Worm (Caenorhabditis elegans) whole organism, late embryonic: ENCODE measurements around the gene F54D5.3.

ENCODE experiments used
- C38D4.7 ChIP-seq: fragments of 200-800 bp; sonication (Bioruptor generic); optimal IDR thresholded peaks from 2 replicates; lab custom pipeline; 2018; ENCODE audit warnings: mild to moderate bottlenecking, missing genetic modification characterization, moderate library complexity, missing compliant biosample characterization
- K02D7.2 ChIP-seq: sonication (generic microtip); optimal IDR thresholded peaks from 2 replicates; lab custom pipeline; 2017; ENCODE audit warnings: mild to moderate bottlenecking, missing genetic modification characterization, missing compliant biosample characterization
- K09A11.1 ChIP-seq: sonication (generic microtip); optimal IDR thresholded peaks from 2 replicates; lab custom pipeline; 2017; ENCODE audit warnings: antibody characterized with exemption, mild to moderate bottlenecking, missing genetic modification characterization, missing compliant biosample characterization; ENCODE audit not compliant: insufficient read depth
- T23F11.4 ChIP-seq: fragments of 200-800 bp; sonication (Bioruptor generic); optimal IDR thresholded peaks from 2 replicates; lab custom pipeline; 2018; ENCODE audit warnings: mild to moderate bottlenecking, missing genetic modification characterization, missing compliant biosample characterization
- ahr-1 ChIP-seq: sonication (generic microtip); optimal IDR thresholded peaks from 2 replicates; lab custom pipeline; 2016; ENCODE audit warnings: missing genetic modification characterization, missing compliant biosample characterization
- ama-1 ChIP-seq: fragments of 150-350 bp; optimal IDR thresholded peaks from 2 replicates; lab custom pipeline; 2014
- ceh-14 ChIP-seq: sonication (generic microtip); optimal IDR thresholded peaks from 2 replicates; lab custom pipeline; 2016; ENCODE audit warnings: missing genotype, missing genetic modification characterization, missing compliant biosample characterization
- ceh-19 ChIP-seq: fragments of 200-800 bp; sonication (Bioruptor generic); optimal IDR thresholded peaks from 2 replicates; lab custom pipeline; 2018; ENCODE audit warnings: mild to moderate bottlenecking, missing genetic modification characterization, missing compliant biosample characterization
- ceh-2 ChIP-seq: sonication (generic microtip); optimal IDR thresholded peaks from 2 replicates; lab custom pipeline; 2016; ENCODE audit warnings: missing genotype, missing genetic modification characterization, missing compliant biosample characterization
- ceh-22 ChIP-seq: sonication (generic microtip); optimal IDR thresholded peaks from 2 replicates; lab custom pipeline; 2017; ENCODE audit warnings: missing biosample characterization, missing genetic modification characterization
- ceh-30 ChIP-seq: fragments of 150-350 bp; optimal IDR thresholded peaks from 2 replicates; lab custom pipeline; 2014; ENCODE audit warnings: missing biosample characterization, missing genetic modification characterization
- ceh-31 ChIP-seq: sonication (generic microtip); optimal IDR thresholded peaks from 2 replicates; lab custom pipeline; 2016; ENCODE audit warnings: missing genetic modification characterization, missing compliant biosample characterization
- ceh-34 ChIP-seq: sonication (generic microtip); optimal IDR thresholded peaks from 2 replicates; lab custom pipeline; 2016; ENCODE audit warnings: mild to moderate bottlenecking, missing genetic modification characterization, missing compliant biosample characterization
- ceh-45 ChIP-seq: fragments of 200-800 bp; sonication (Bioruptor generic); IDR thresholded peaks from 2 replicates; pipeline ENCODE4 v1.3.6; 2022; ENCODE audit warnings: missing genetic modification reagents, missing genetic modification characterization, missing compliant biosample characterization
- ceh-48 ChIP-seq: sonication (generic microtip); optimal IDR thresholded peaks from 2 replicates; lab custom pipeline; 2016; ENCODE audit warnings: missing genetic modification characterization, inconsistent platforms, missing compliant biosample characterization
- ceh-6 ChIP-seq: fragments of 200-800 bp; sonication (Bioruptor generic); optimal IDR thresholded peaks from 2 replicates; lab custom pipeline; 2018; ENCODE audit warnings: mild to moderate bottlenecking, missing genetic modification characterization, missing compliant biosample characterization
- dmd-4 ChIP-seq: sonication (generic microtip); optimal IDR thresholded peaks from 2 replicates; lab custom pipeline; 2016; ENCODE audit warnings: borderline replicate concordance, missing genetic modification characterization, missing compliant biosample characterization
- dve-1 ChIP-seq: sonication (generic microtip); optimal IDR thresholded peaks from 2 replicates; lab custom pipeline; 2017; ENCODE audit warnings: antibody characterized with exemption, mild to moderate bottlenecking, missing genetic modification characterization, missing compliant biosample characterization
- elt-2 ChIP-seq: sonication (generic microtip); optimal IDR thresholded peaks from 2 replicates; lab custom pipeline; 2016; ENCODE audit warnings: missing genetic modification reagents, missing genetic modification characterization, missing compliant biosample characterization
- elt-4 ChIP-seq: sonication (generic microtip); optimal IDR thresholded peaks from 2 replicates; lab custom pipeline; 2016; ENCODE audit warnings: missing genetic modification characterization, missing compliant biosample characterization
- ets-4 ChIP-seq: sonication (generic microtip); optimal IDR thresholded peaks from 2 replicates; lab custom pipeline; 2016; ENCODE audit warnings: missing genetic modification characterization, missing compliant biosample characterization
- eyg-1 ChIP-seq: sonication (generic microtip); optimal IDR thresholded peaks from 2 replicates; lab custom pipeline; 2016; ENCODE audit warnings: missing genotype, missing genetic modification characterization, missing compliant biosample characterization
- fax-1 ChIP-seq: sonication (generic microtip); optimal IDR thresholded peaks from 2 replicates; lab custom pipeline; 2016; ENCODE audit warnings: missing genotype, missing genetic modification characterization, missing compliant biosample characterization
- fkh-10 ChIP-seq: fragments of 150-350 bp; optimal IDR thresholded peaks from 2 replicates; lab custom pipeline; 2014; ENCODE audit warnings: missing biosample characterization, missing genetic modification reagents, missing genetic modification characterization
- gmeb-2 ChIP-seq: sonication (generic microtip); optimal IDR thresholded peaks from 2 replicates; lab custom pipeline; 2016; ENCODE audit warnings: missing genetic modification characterization, inconsistent platforms, missing compliant biosample characterization
- hlh-15 ChIP-seq: sonication (generic microtip); optimal IDR thresholded peaks from 2 replicates; lab custom pipeline; 2016; ENCODE audit warnings: missing genetic modification characterization, missing compliant biosample characterization
- hlh-30 ChIP-seq: sonication (generic microtip); optimal IDR thresholded peaks from 2 replicates; lab custom pipeline; 2017; ENCODE audit warnings: antibody characterized with exemption, missing genetic modification characterization, missing compliant biosample characterization; ENCODE audit not compliant: insufficient read depth
- hlh-6 ChIP-seq: sonication (generic microtip); optimal IDR thresholded peaks from 2 replicates; lab custom pipeline; 2016; ENCODE audit warnings: missing genotype, missing genetic modification characterization, missing compliant biosample characterization
- hlh-8 ChIP-seq: sonication (generic microtip); optimal IDR thresholded peaks from 2 replicates; lab custom pipeline; 2016; ENCODE audit warnings: missing genotype, missing genetic modification characterization, missing compliant biosample characterization
- lim-6 ChIP-seq: sonication (generic microtip); optimal IDR thresholded peaks from 2 replicates; lab custom pipeline; 2016; ENCODE audit warnings: missing genetic modification characterization, missing compliant biosample characterization
- lin-11 ChIP-seq: fragments of 200-800 bp; sonication (Bioruptor generic); optimal IDR thresholded peaks from 2 replicates; lab custom pipeline; 2018; ENCODE audit warnings: mild to moderate bottlenecking, missing genetic modification characterization, missing compliant biosample characterization
- madf-2 ChIP-seq: sonication (generic microtip); optimal IDR thresholded peaks from 2 replicates; lab custom pipeline; 2017; ENCODE audit warnings: missing genetic modification characterization, missing compliant biosample characterization
- mec-3 ChIP-seq: sonication (generic microtip); optimal IDR thresholded peaks from 2 replicates; lab custom pipeline; 2016; ENCODE audit warnings: borderline replicate concordance, missing genetic modification characterization, missing compliant biosample characterization
- nhr-11 ChIP-seq: fragments of 150-350 bp; optimal IDR thresholded peaks from 2 replicates; lab custom pipeline; 2014; ENCODE audit warnings: missing biosample characterization, missing genetic modification characterization
- npax-4 ChIP-seq: sonication (generic microtip); optimal IDR thresholded peaks from 2 replicates; lab custom pipeline; 2016; ENCODE audit warnings: missing genetic modification characterization, missing compliant biosample characterization
- odd-2 ChIP-seq: sonication (generic microtip); optimal IDR thresholded peaks from 2 replicates; lab custom pipeline; 2017; ENCODE audit warnings: antibody characterized with exemption, mild to moderate bottlenecking, missing genetic modification characterization, missing compliant biosample characterization
- pag-3 ChIP-seq: sonication (generic microtip); optimal IDR thresholded peaks from 2 replicates; lab custom pipeline; 2016; ENCODE audit warnings: missing compliant biosample characterization, missing genetic modification characterization, borderline replicate concordance
- pat-9 ChIP-seq: fragments of 200-800 bp; sonication (Bioruptor generic); optimal IDR thresholded peaks from 2 replicates; lab custom pipeline; 2018; ENCODE audit warnings: mild to moderate bottlenecking, missing genetic modification characterization, moderate library complexity, missing compliant biosample characterization
- pax-1 ChIP-seq: fragments of 150-350 bp; optimal IDR thresholded peaks from 2 replicates; lab custom pipeline; 2014; ENCODE audit warnings: missing biosample characterization, missing genetic modification characterization
- pha-2 ChIP-seq: sonication (generic microtip); optimal IDR thresholded peaks from 2 replicates; lab custom pipeline; 2017; ENCODE audit warnings: mild to moderate bottlenecking, missing genetic modification characterization, missing compliant biosample characterization
- pha-4 ChIP-seq: fragments of 150-350 bp; optimal IDR thresholded peaks from 2 replicates; lab custom pipeline; 2018; ENCODE audit warnings: missing biosample characterization, missing genetic modification reagents, missing genetic modification characterization
- pqm-1 ChIP-seq: sonication (generic microtip); optimal IDR thresholded peaks from 2 replicates; lab custom pipeline; 2016; ENCODE audit warnings: missing genetic modification characterization, missing compliant biosample characterization
- pros-1 ChIP-seq: fragments of 150-350 bp; optimal IDR thresholded peaks from 2 replicates; lab custom pipeline; 2014; ENCODE audit warnings: missing biosample characterization, missing genetic modification reagents, missing genetic modification characterization
- sox-2 ChIP-seq: fragments of 200-800 bp; sonication (Bioruptor generic); IDR thresholded peaks from 2 replicates; pipeline ENCODE4 v1.3.6; 2022; ENCODE audit warnings: missing genetic modification reagents, missing genetic modification characterization, missing compliant biosample characterization
- sox-4 ChIP-seq: sonication (generic microtip); optimal IDR thresholded peaks from 2 replicates; lab custom pipeline; 2017; ENCODE audit warnings: mild to moderate bottlenecking, missing genetic modification characterization, inconsistent platforms, missing compliant biosample characterization
- tbx-2 ChIP-seq: sonication (generic microtip); optimal IDR thresholded peaks from 2 replicates; lab custom pipeline; 2016; ENCODE audit warnings: missing genetic modification characterization, missing compliant biosample characterization
- ttx-3 ChIP-seq: sonication (generic microtip); optimal IDR thresholded peaks from 2 replicates; lab custom pipeline; 2016; ENCODE audit warnings: missing genetic modification reagents, missing genetic modification characterization, missing compliant biosample characterization
- unc-3 ChIP-seq, 2 experiments: fragments of 200-800 bp in 1 of 2; sonication (Bioruptor generic) in 1 of 2; sonication (generic microtip) in 1 of 2; conservative IDR thresholded peaks in 1 of 2; optimal IDR thresholded peaks in 1 of 2; 2 replicates each; pipeline versions ENCODE4 v1.3.6 to Lab custom; 2016 to 2022; ENCODE audit warnings: missing compliant biosample characterization in 2 of 2, missing genetic modification characterization in 2 of 2, missing genetic modification reagents in 1 of 2
- unc-42 ChIP-seq: sonication (generic microtip); optimal IDR thresholded peaks from 2 replicates; lab custom pipeline; 2016; ENCODE audit warnings: missing genotype, missing genetic modification characterization, missing compliant biosample characterization
- unc-55 ChIP-seq: sonication (generic microtip); optimal IDR thresholded peaks from 2 replicates; lab custom pipeline; 2017; ENCODE audit warnings: missing biosample characterization, missing genetic modification reagents, missing genetic modification characterization
- unc-86 ChIP-seq: sonication (generic microtip); optimal IDR thresholded peaks from 2 replicates; lab custom pipeline; 2016; ENCODE audit warnings: missing genetic modification characterization, missing compliant biosample characterization
- ztf-16 ChIP-seq: sonication (generic microtip); optimal IDR thresholded peaks from 2 replicates; lab custom pipeline; 2017; ENCODE audit warnings: missing genetic modification characterization, missing compliant biosample characterization

The F54D5.3 gene

ce11 chrII:11545299-11545951 lies 26.2 kb upstream of the F54D5.3 start, which contains the start of gene dnj-13:
Gene dnj-13, plus strand, starts transcription at chrII:11545701.
- TF ChIP-seq pha-2 (tag; lab: Kevin White, UChicago) (no peak), ceh-14 (tag; lab: Kevin White, UChicago) (peak; percentile 4), K09A11.1 (tag; lab: Kevin White, UChicago) (no peak), hlh-6 (tag; lab: Kevin White, UChicago) (no peak), ceh-30 (peak; percentile 59), ztf-16 (tag; lab: Kevin White, UChicago) (peak; percentile 3), tbx-2 (tag; lab: Kevin White, UChicago) (peak; percentile 79), ceh-48 (tag; lab: Kevin White, UChicago) (peak; percentile 31), elt-2 (peak; percentile 73), mec-3 (tag; lab: Kevin White, UChicago) (no peak), unc-86 (tag; lab: Kevin White, UChicago) (peak; percentile 14), ceh-31 (tag; lab: Kevin White, UChicago) (peak; percentile 66), madf-2 (tag; lab: Kevin White, UChicago) (peak; percentile 65), ceh-45 (no peak), ceh-2 (tag; lab: Kevin White, UChicago) (peak; percentile 49), fax-1 (tag; lab: Kevin White, UChicago) (no peak), pat-9 (tag; lab: Kevin White, UChicago) (no peak), eyg-1 (tag; lab: Kevin White, UChicago) (no peak), fkh-10 (no peak), elt-4 (tag; lab: Kevin White, UChicago) (no peak), hlh-8 (tag; lab: Kevin White, UChicago) (peak; percentile 36), ama-1 (lab: Kevin White, UChicago) (peak; percentile 27), ceh-6 (no peak), lin-11 (tag; lab: Kevin White, UChicago) (no peak), pha-4 (tag; lab: Kevin White, UChicago) (no peak), sox-4 (no peak), nhr-11 (tag; lab: Kevin White, UChicago) (no peak), unc-55 (GFP tag; lab: Kevin White, UChicago) (peak; percentile 82), unc-42 (tag; lab: Kevin White, UChicago) (peak; percentile 77), ceh-22 (tag; lab: Kevin White, UChicago) (peak; percentile 3), T23F11.4 (no peak), npax-4 (tag; lab: Kevin White, UChicago) (no peak), hlh-15 (tag; lab: Kevin White, UChicago) (no peak), ets-4 (tag; lab: Kevin White, UChicago) (peak; percentile 33), sox-2 (GFP tag; lab: Robert Waterston, UW) (no peak), odd-2 (tag; lab: Kevin White, UChicago) (no peak), K02D7.2 (tag; lab: Kevin White, UChicago) (no peak), C38D4.7 (no peak), unc-3 (GFP tag; conservative IDR thresholded peaks at IDR 0.05; lab: Robert Waterston, UW) (no peak; the same call in 1 of the 2 replicates), unc-3 (tag; optimal IDR thresholded peaks at IDR 0.05; lab: Kevin White, UChicago) (no peak), ceh-19 (GFP tag; lab: Kevin White, UChicago) (peak; percentile 30), ahr-1 (tag; lab: Kevin White, UChicago) (no peak), pax-1 (tag; lab: Kevin White, UChicago) (peak; percentile 61), pros-1 (peak; percentile 47), ttx-3 (tag; lab: Kevin White, UChicago) (no peak), pqm-1 (peak; percentile 52), ceh-34 (tag; lab: Kevin White, UChicago) (peak; percentile 86), lim-6 (tag; lab: Kevin White, UChicago) (no peak), hlh-30 (peak; percentile 83), gmeb-2 (tag; lab: Kevin White, UChicago) (peak; percentile 51), dmd-4 (tag; lab: Kevin White, UChicago) (no peak), pag-3 (no peak), dve-1 (tag; lab: Kevin White, UChicago) (peak; percentile 29)
